Fruit fly (Drosophila melanogaster) whole organism, embryonic: ENCODE results near the gene CG13359.

Experiments used
- Atf6 ChIP-seq: fragments of 200-800 bp; sonication (Bioruptor generic); IDR thresholded peaks from 2 replicates; pipeline ENCODE4 v1.3.6; 2022; ENCODE audit warnings: missing biosample characterization, missing genetic modification characterization
- Awh ChIP-seq: fragments of 200-800 bp; sonication (Bioruptor generic); IDR thresholded peaks from 2 replicates; pipeline ENCODE4, ENCODE4 v1.3.6; 2022; ENCODE audit warnings: missing biosample characterization, missing genetic modification characterization
- B-H1 ChIP-seq: fragments of 200-800 bp; sonication (Bioruptor generic); IDR thresholded peaks from 3 replicates; pipeline ENCODE4 v1.3.6; 2022; ENCODE audit warnings: missing biosample characterization, missing genetic modification characterization
- CG10431 ChIP-seq: fragments of 200-800 bp; sonication (Bioruptor generic); optimal IDR thresholded peaks from 3 replicates; lab custom pipeline; 2018; ENCODE audit warnings: missing biosample characterization, mild to moderate bottlenecking, missing genetic modification characterization
- CG10543 ChIP-seq: fragments of 200-800 bp; sonication (Bioruptor generic); optimal IDR thresholded peaks from 3 replicates; lab custom pipeline; 2017; ENCODE audit warnings: missing biosample characterization, mild to moderate bottlenecking, missing genetic modification characterization, moderate library complexity
- CG11456 ChIP-seq: fragments of 200-800 bp; sonication (Bioruptor generic); IDR thresholded peaks from 3 replicates; pipeline ENCODE4 v1.3.6; 2022; ENCODE audit warnings: missing biosample characterization, missing genetic modification characterization
- CG12155 ChIP-seq: fragments of 200-800 bp; sonication (Bioruptor generic); optimal IDR thresholded peaks from 3 replicates; lab custom pipeline; 2016; ENCODE audit warnings: missing biosample characterization, missing genetic modification characterization
- CG15073 ChIP-seq: fragments of 200-800 bp; sonication (Bioruptor generic); optimal IDR thresholded peaks from 2 replicates; lab custom pipeline; 2016; ENCODE audit warnings: missing biosample characterization, missing genetic modification characterization
- CG1529 ChIP-seq: fragments of 200-800 bp; sonication (Bioruptor generic); optimal IDR thresholded peaks from 3 replicates; lab custom pipeline; 2018; ENCODE audit warnings: missing biosample characterization, missing genetic modification characterization
- CG2129 ChIP-seq: fragments of 200-800 bp; sonication (Bioruptor generic); IDR thresholded peaks from 2 replicates; pipeline ENCODE4 v1.3.6; 2022; ENCODE audit warnings: missing biosample characterization, missing genetic modification characterization; ENCODE audit not compliant: partially characterized antibody
- CG30431 ChIP-seq: fragments of 200-800 bp; sonication (Bioruptor generic); optimal IDR thresholded peaks from 2 replicates; lab custom pipeline; 2017; ENCODE audit warnings: missing biosample characterization, missing genetic modification characterization
- CG31388 ChIP-seq: fragments of 200-800 bp; sonication (Bioruptor generic); optimal IDR thresholded peaks from 2 replicates; lab custom pipeline; 2016; ENCODE audit warnings: missing biosample characterization, missing genetic modification characterization
- CG4424 ChIP-seq: fragments of 200-800 bp; sonication (Bioruptor generic); optimal IDR thresholded peaks from 3 replicates; lab custom pipeline; 2016; ENCODE audit warnings: missing biosample characterization, missing genetic modification characterization
- Camta ChIP-seq: fragments of 200-800 bp; sonication (Bioruptor generic); optimal IDR thresholded peaks from 2 replicates; lab custom pipeline; 2016; ENCODE audit warnings: missing biosample characterization, missing genetic modification characterization
- Dad ChIP-seq: fragments of 200-800 bp; sonication (Bioruptor generic); optimal IDR thresholded peaks from 3 replicates; lab custom pipeline; 2016; ENCODE audit warnings: missing biosample characterization, missing genetic modification characterization
- Deaf1 ChIP-seq: fragments of 200-800 bp; optimal IDR thresholded peaks from 3 replicates; lab custom pipeline; 2019; ENCODE audit warnings: missing biosample characterization, mild to moderate bottlenecking, missing genetic modification characterization, moderate library complexity
- Dip3 ChIP-seq: fragments of 200-800 bp; sonication (Bioruptor generic); optimal IDR thresholded peaks from 3 replicates; lab custom pipeline; 2016; ENCODE audit warnings: missing biosample characterization, missing genetic modification characterization
- E2f2 ChIP-seq: fragments of 200-800 bp; sonication (Bioruptor generic); IDR thresholded peaks from 2 replicates; pipeline ENCODE4 v1.3.6; 2022; ENCODE audit warnings: missing biosample characterization, missing genetic modification characterization
- Gug ChIP-seq: fragments of 200-800 bp; sonication (Bioruptor generic); IDR thresholded peaks from 4 replicates; pipeline ENCODE4 v1.3.6; 2022; ENCODE audit warnings: missing biosample characterization, missing genetic modification characterization
- H2.0 ChIP-seq: fragments of 200-800 bp; sonication (Bioruptor generic); IDR thresholded peaks from 2 replicates; pipeline ENCODE4 v1.3.6; 2022; ENCODE audit warnings: missing biosample characterization, missing genetic modification characterization
- HLH54F ChIP-seq: fragments of 200-800 bp; sonication (Bioruptor generic); optimal IDR thresholded peaks from 3 replicates; lab custom pipeline; 2016; ENCODE audit warnings: missing biosample characterization, missing genetic modification characterization
- HmgZ ChIP-seq: fragments of 200-800 bp; sonication (Bioruptor generic); optimal IDR thresholded peaks from 2 replicates; lab custom pipeline; 2018; ENCODE audit warnings: missing biosample characterization, mild to moderate bottlenecking, missing genetic modification characterization
- MBD-R2 ChIP-seq: fragments of 200-800 bp; sonication (Bioruptor generic); IDR thresholded peaks from 2 replicates; pipeline ENCODE4 v1.3.6; 2022; ENCODE audit warnings: missing biosample characterization, missing genetic modification characterization
- MESR4 ChIP-seq: fragments of 200-800 bp; sonication (Bioruptor generic); optimal IDR thresholded peaks from 2 replicates; lab custom pipeline; 2018; ENCODE audit warnings: missing biosample characterization, mild to moderate bottlenecking, missing genetic modification characterization, moderate library complexity
- MTF-1 ChIP-seq: fragments of 200-800 bp; sonication (Bioruptor generic); optimal IDR thresholded peaks from 2 replicates; lab custom pipeline; 2018; ENCODE audit warnings: missing biosample characterization, mild to moderate bottlenecking, missing genetic modification characterization, borderline replicate concordance
- Oaz ChIP-seq: fragments of 200-800 bp; sonication (Bioruptor generic); IDR thresholded peaks from 2 replicates; pipeline ENCODE4 v1.3.6; 2022; ENCODE audit warnings: missing biosample characterization, missing genetic modification characterization
- Optix ChIP-seq: fragments of 200-800 bp; sonication (Bioruptor generic); IDR thresholded peaks from 3 replicates; pipeline ENCODE4 v1.3.6; 2022; ENCODE audit warnings: missing biosample characterization, missing genetic modification characterization
- Rx ChIP-seq: fragments of 200-800 bp; sonication (Bioruptor generic); IDR thresholded peaks from 2 replicates; pipeline ENCODE4 v1.3.6; 2022; ENCODE audit warnings: missing biosample characterization, missing genetic modification characterization
- Tbp ChIP-seq: fragments of >200 bp; optimal IDR thresholded peaks from 2 replicates; lab custom pipeline; 2018; ENCODE audit warnings: missing biosample characterization, missing genetic modification characterization
- aop ChIP-seq: fragments of 200-800 bp; sonication (Bioruptor generic); IDR thresholded peaks from 2 replicates; pipeline ENCODE4 v1.3.6; 2022; ENCODE audit warnings: missing biosample characterization, missing genetic modification characterization
- bcd ChIP-seq: fragments of 200-800 bp; sonication (Bioruptor generic); optimal IDR thresholded peaks from 2 replicates; lab custom pipeline; 2017; ENCODE audit warnings: missing biosample characterization, mild to moderate bottlenecking, missing genetic modification characterization
- br ChIP-seq: fragments of >200 bp; optimal IDR thresholded peaks from 2 replicates; lab custom pipeline; 2017
- bsh ChIP-seq, 2 experiments: fragments of 200-800 bp; sonication (Bioruptor generic); optimal IDR thresholded peaks; 2 replicates each; lab custom pipeline; 2017 to 2018; ENCODE audit warnings: mild to moderate bottlenecking in 2 of 2, missing biosample characterization in 2 of 2, missing genetic modification characterization in 2 of 2, moderate library complexity in 1 of 2
- crp ChIP-seq, 2 experiments: fragments of 200-800 bp; sonication (Bioruptor generic); optimal IDR thresholded peaks; 2 replicates in 1 of 2; 3 replicates in 1 of 2; lab custom pipeline; 2017; ENCODE audit warnings: missing biosample characterization in 2 of 2, missing genetic modification characterization in 2 of 2, mild to moderate bottlenecking in 1 of 2, moderate library complexity in 1 of 2
- dysf ChIP-seq: fragments of 200-800 bp; sonication (Bioruptor generic); IDR thresholded peaks from 3 replicates; pipeline ENCODE4 v1.3.6; 2022; ENCODE audit warnings: missing biosample characterization, missing genetic modification characterization
- gfzf ChIP-seq: fragments of 200-800 bp; sonication (Bioruptor generic); optimal IDR thresholded peaks from 2 replicates; lab custom pipeline; 2016; ENCODE audit warnings: missing biosample characterization, mild to moderate bottlenecking, missing genetic modification characterization, moderate library complexity
- grn ChIP-seq: fragments of 200-800 bp; sonication (Bioruptor generic); optimal IDR thresholded peaks from 3 replicates; lab custom pipeline; 2017; ENCODE audit warnings: missing biosample characterization, missing genetic modification characterization
- ken ChIP-seq: fragments of 200-800 bp; sonication (Bioruptor generic); IDR thresholded peaks from 3 replicates; pipeline ENCODE4 v1.3.6; 2022; ENCODE audit warnings: missing biosample characterization, missing genetic modification characterization
- lola ChIP-seq, 3 experiments: fragments of >200 bp in 2 of 3; fragments of 200-800 bp in 1 of 3; sonication (Bioruptor generic) in 1 of 3; optimal IDR thresholded peaks; 2 replicates each; lab custom pipeline; 2017 to 2019; ENCODE audit warnings: missing biosample characterization in 3 of 3, missing genetic modification characterization in 3 of 3, mild to moderate bottlenecking in 1 of 3, moderate library complexity in 1 of 3
- pan ChIP-seq, 4 experiments: fragments of >200 bp in 3 of 4; fragments of 200-800 bp in 1 of 4; sonication (Bioruptor generic) in 1 of 4; optimal IDR thresholded peaks in 3 of 4; IDR thresholded peaks in 1 of 4; 2 replicates each; pipeline versions ENCODE4 v1.3.6 to Lab custom; 2017 to 2022; ENCODE audit warnings: missing biosample characterization in 2 of 4, missing genetic modification characterization in 2 of 4, mixed read lengths in 1 of 4
- pzg ChIP-seq: fragments of 200-800 bp; sonication (Bioruptor generic); optimal IDR thresholded peaks from 3 replicates; lab custom pipeline; 2018; ENCODE audit warnings: missing biosample characterization, mild to moderate bottlenecking, missing genetic modification characterization, moderate library complexity
- repo ChIP-seq: fragments of 200-800 bp; sonication (Bioruptor generic); optimal IDR thresholded peaks from 2 replicates; lab custom pipeline; 2016; ENCODE audit warnings: missing biosample characterization, missing genetic modification characterization
- sens ChIP-seq: fragments of 200-800 bp; sonication (Bioruptor generic); peaks from one replicate; lab custom pipeline; 2016; ENCODE audit warnings: missing biosample characterization, missing genetic modification characterization
- seq ChIP-seq: fragments of 200-800 bp; sonication (Bioruptor generic); IDR thresholded peaks from 2 replicates; pipeline ENCODE4 v1.3.6; 2022; ENCODE audit warnings: missing biosample characterization, missing genetic modification characterization
- so ChIP-seq: fragments of 200-800 bp; sonication (Bioruptor generic); IDR thresholded peaks from 3 replicates; pipeline ENCODE4 v1.3.6; 2022; ENCODE audit warnings: missing biosample characterization, missing genetic modification characterization
- trem ChIP-seq: fragments of 200-800 bp; optimal IDR thresholded peaks from 3 replicates; lab custom pipeline; 2019; ENCODE audit warnings: missing biosample characterization, mild to moderate bottlenecking, missing genetic modification characterization, moderate library complexity
- vvl ChIP-seq: fragments of 200-800 bp; sonication (Bioruptor generic); IDR thresholded peaks from 2 replicates; pipeline ENCODE4 v1.3.6; 2022; ENCODE audit warnings: missing biosample characterization, missing genetic modification characterization
- zen2 ChIP-seq: fragments of 200-800 bp; sonication (Bioruptor generic); IDR thresholded peaks from 3 replicates; pipeline ENCODE4 v1.3.6; 2022; ENCODE audit warnings: missing biosample characterization, missing genetic modification characterization; ENCODE audit not compliant: partially characterized antibody
- zf30C ChIP-seq: fragments of 200-800 bp; sonication (Bioruptor generic); optimal IDR thresholded peaks from 3 replicates; lab custom pipeline; 2018; ENCODE audit warnings: missing biosample characterization, mild to moderate bottlenecking, missing genetic modification characterization
- zfh1 ChIP-seq: fragments of 200-800 bp; sonication (Bioruptor generic); IDR thresholded peaks from 3 replicates; pipeline ENCODE4 v1.3.6; 2022; ENCODE audit warnings: missing biosample characterization, missing genetic modification characterization

Gene CG13359

dm6 chrX:771431-772064, 31.7 kb downstream of the CG13359 start (continued):
- TF ChIP-seq MTF-1 (GFP tag; lab: Kevin White, UChicago) (no peak), CG11456 (GFP tag; lab: Robert Waterston, UW) (no peak), Camta (peak; percentile 42), gfzf (GFP tag; lab: Kevin White, UChicago) (no peak), CG10431 (GFP tag; lab: Kevin White, UChicago) (no peak), Rx (GFP tag; lab: Robert Waterston, UW) (no peak), B-H1 (GFP tag; lab: Robert Waterston, UW) (no peak), CG10543 (GFP tag; lab: Kevin White, UChicago) (no peak), CG12155 (no peak), dysf (GFP tag; lab: Robert Waterston, UW) (peak; percentile 34; the same call in 1 of the 3 replicates), zf30C (peak; percentile 67), vvl (0 out of 2 replicates have a peak, but pooled peaks have one; percentile 22), seq (GFP tag; lab: Robert Waterston, UW) (no peak), Gug (GFP tag; lab: Robert Waterston, UW) (0 out of 4 replicates have a peak, but pooled peaks have one; percentile 2), lola (GFP tag; optimal IDR thresholded peaks at IDR 0.05; lab: Kevin White, UChicago) (peak in 1 of 3 experiments; percentile 51), Oaz (no peak), br (no peak), MESR4 (no peak), CG2129 (GFP tag; lab: Robert Waterston, UW) (no peak), CG31388 (GFP tag; lab: Kevin White, UChicago) (no peak), Deaf1 (peak; percentile 11), HLH54F (GFP tag; lab: Kevin White, UChicago) (no peak), CG4424 (GFP tag; lab: Kevin White, UChicago) (peak; percentile 46), bcd (GFP tag; lab: Kevin White, UChicago) (peak; percentile 18), H2.0 (GFP tag; lab: Robert Waterston, UW) (no peak), Awh (no peak), so (GFP tag; lab: Robert Waterston, UW) (0 out of 3 replicates have a peak, but pooled peaks have one; percentile 22), bsh (GFP tag; optimal IDR thresholded peaks at IDR 0.05; lab: Kevin White, UChicago) (peak in 1 of 2 experiments; percentile 68), zfh1 (GFP tag; lab: Robert Waterston, UW) (peak; percentile 60; the same call in 1 of the 3 replicates), MBD-R2 (no peak), sens (GFP tag; lab: Kevin White, UChicago) (peak; percentile 94), repo (GFP tag; lab: Kevin White, UChicago) (no peak), HmgZ (tag; lab: Kevin White, UChicago) (no peak), E2f2 (GFP tag; lab: Robert Waterston, UW) (no peak), CG30431 (GFP tag; lab: Kevin White, UChicago) (no peak), CG15073 (GFP tag; lab: Kevin White, UChicago) (no peak), ken (GFP tag; lab: Robert Waterston, UW) (no peak), Atf6 (no peak), trem (peak; percentile 21), Dad (GFP tag; lab: Kevin White, UChicago) (no peak), crp (GFP tag; optimal IDR thresholded peaks at IDR 0.05; lab: Kevin White, UChicago) (no peak), grn (GFP tag; lab: Kevin White, UChicago) (no peak), Dip3 (GFP tag; lab: Kevin White, UChicago) (no peak), Optix (GFP tag; lab: Robert Waterston, UW) (no peak), aop (GFP tag; lab: Robert Waterston, UW) (no peak), pzg (GFP tag; lab: Kevin White, UChicago) (no peak), zen2 (GFP tag; lab: Robert Waterston, UW) (no peak), CG1529 (GFP tag; lab: Kevin White, UChicago) (peak; percentile 9), pan (optimal IDR thresholded peaks at IDR 0.05; lab: Kevin White, UChicago) (no peak), pan (GFP tag; optimal IDR thresholded peaks at IDR 0.05 in 1 of 2, IDR thresholded peaks at IDR 0.05 in 1 of 2) (peak in 1 of 2 experiments; percentile 26), Tbp (no peak)
